Fruit fly (Drosophila melanogaster) whole organism, embryonic: Measurements from ENCODE around the gene CG32573.

Experiments
- Fer1 ChIP-seq: fragments of 200-800 bp; sonication (Bioruptor generic); optimal IDR thresholded peaks from 2 replicates; lab custom pipeline; 2017; ENCODE audit warnings: missing biosample characterization, mild to moderate bottlenecking, missing genetic modification characterization
- btn ChIP-seq: fragments of 200-800 bp; sonication (Bioruptor generic); optimal IDR thresholded peaks from 2 replicates; lab custom pipeline; 2016; ENCODE audit warnings: missing biosample characterization, missing genetic modification characterization

- TF ChIP-seq Fer1 (GFP tag; lab: Kevin White, UChicago), result no peak
- no peak for TF ChIP-seq btn (GFP tag; lab: Kevin White, UChicago)
Observed at dm6 chrX:16670262-16670661, 19.1 kb downstream of the CG32573 start.
